Fruit fly (Drosophila melanogaster): ENCODE data around the gene daed.
A peak's percentile ranks its signal among the peaks of the same experiment; 100 is the strongest.

daed gene

DNA sequence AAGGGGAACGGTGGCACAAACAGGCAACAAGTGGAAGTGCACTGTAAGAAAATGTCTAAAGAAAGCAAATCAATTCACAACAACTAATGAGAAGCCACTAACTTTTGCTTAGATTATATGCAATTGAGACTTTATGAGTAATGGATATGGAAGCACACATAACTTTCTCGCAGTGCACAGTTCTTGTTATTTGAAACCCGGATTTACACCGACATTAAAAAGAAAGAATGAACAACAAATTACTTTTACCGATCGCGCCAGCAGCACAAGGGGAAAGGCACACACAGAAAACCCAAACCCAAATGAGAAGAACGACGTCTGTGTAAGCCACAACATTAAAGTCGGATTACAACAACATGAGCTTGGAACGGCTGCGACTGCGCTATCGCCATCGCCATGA is 27.0 kb downstream of the daed start (continued):
- no peak for TF ChIP-seq Hmx (GFP tag; optimal IDR thresholded peaks at IDR 0.05)
- TF ChIP-seq CG15601 (tag; optimal IDR thresholded peaks at IDR 0.05): peak; percentile 83
- no peak for TF ChIP-seq CG12299 (tag; optimal IDR thresholded peaks at IDR 0.05)
- TF ChIP-seq gfzf (GFP tag; optimal IDR thresholded peaks at IDR 0.05): no peak
- no peak for TF ChIP-seq Bgb (GFP tag; IDR thresholded peaks at IDR 0.05; ENCODE audit: partially characterized antibody)
- TF ChIP-seq pho (GFP tag; optimal IDR thresholded peaks at IDR 0.05): no peak
- TF ChIP-seq ase (GFP tag; IDR thresholded peaks at IDR 0.05): 0 out of 3 replicates have a peak, but pooled peaks have one; percentile 25
- no peak for TF ChIP-seq crp (GFP tag; optimal IDR thresholded peaks at IDR 0.05)
- TF ChIP-seq tio (GFP tag; optimal IDR thresholded peaks at IDR 0.05): no peak
- no peak for TF ChIP-seq wdn (GFP tag; IDR thresholded peaks at IDR 0.05)
- 0 out of 2 replicates have a peak, but pooled peaks have one; percentile 14 for TF ChIP-seq E2f2 (GFP tag; IDR thresholded peaks at IDR 0.05)
- TF ChIP-seq CG12071 (GFP tag; optimal IDR thresholded peaks at IDR 0.05): no peak
- no peak for TF ChIP-seq Dek (tag; optimal IDR thresholded peaks at IDR 0.05)
- TF ChIP-seq Stat92E (GFP tag; optimal IDR thresholded peaks at IDR 0.05): peak in 1 of 3 experiments; percentile 93
- TF ChIP-seq CG7556 (GFP tag; optimal IDR thresholded peaks at IDR 0.05): peak; percentile 61
- no peak for TF ChIP-seq CG6683 (GFP tag; optimal IDR thresholded peaks at IDR 0.05)
- TF ChIP-seq fd64A (GFP tag; optimal IDR thresholded peaks at IDR 0.05): peak; percentile 64
- TF ChIP-seq sug (tag; optimal IDR thresholded peaks at IDR 0.05): no peak
- peak; percentile 72 for TF ChIP-seq H15 (GFP tag; IDR thresholded peaks at IDR 0.05)
- no peak for TF ChIP-seq CG12769 (tag; optimal IDR thresholded peaks at IDR 0.05)
- peak; percentile 52; the same call in 1 of the 2 replicates for TF ChIP-seq CG14667 (GFP tag; IDR thresholded peaks at IDR 0.05)
- peak; percentile 83 for TF ChIP-seq gsb-n (tag; optimal IDR thresholded peaks at IDR 0.05)
- peak in 1 of 3 experiments; percentile 89 for TF ChIP-seq lola (GFP tag; optimal IDR thresholded peaks at IDR 0.05)
- TF ChIP-seq ATbp (GFP tag; optimal IDR thresholded peaks at IDR 0.05): peak; percentile 62
- TF ChIP-seq amos (GFP tag; IDR thresholded peaks at IDR 0.05; ENCODE audit: partially characterized antibody): 0 out of 2 replicates have a peak, but pooled peaks have one; percentile 9
- TF ChIP-seq CG4328 (GFP tag; optimal IDR thresholded peaks at IDR 0.05): no peak
- peak; percentile 74 for TF ChIP-seq gcm (GFP tag; optimal IDR thresholded peaks at IDR 0.05)
- peak; percentile 14 for TF ChIP-seq CG31365 (tag; optimal IDR thresholded peaks at IDR 0.05)
- TF ChIP-seq Gug (GFP tag; IDR thresholded peaks at IDR 0.05): peak; percentile 55; the same call in 2 of the 4 replicates
- TF ChIP-seq seq (GFP tag; IDR thresholded peaks at IDR 0.05): no peak
- TF ChIP-seq CG5245 (GFP tag; optimal IDR thresholded peaks at IDR 0.05): peak; percentile 65
- no peak for TF ChIP-seq sr (GFP tag; IDR thresholded peaks at IDR 0.05)
- peak; percentile 6 for TF ChIP-seq CG12659 (GFP tag; optimal IDR thresholded peaks at IDR 0.05)
- no peak for TF ChIP-seq zen2 (GFP tag; IDR thresholded peaks at IDR 0.05; ENCODE audit: partially characterized antibody)
- no peak for TF ChIP-seq hb (GFP tag; IDR thresholded peaks at IDR 0.05; ENCODE audit: partially characterized antibody)
- no peak for TF ChIP-seq schlank (tag; optimal IDR thresholded peaks at IDR 0.05)
- TF ChIP-seq lbe (GFP tag; optimal IDR thresholded peaks at IDR 0.05): peak; percentile 6
- TF ChIP-seq Sry-δ (GFP tag; optimal IDR thresholded peaks at IDR 0.05): peak; percentile 15
- TF ChIP-seq gcm2 (GFP tag; optimal IDR thresholded peaks at IDR 0.05): no peak
- TF ChIP-seq ken (GFP tag; IDR thresholded peaks at IDR 0.05): 0 out of 3 replicates have a peak, but pooled peaks have one; percentile 17
- TF ChIP-seq Spps (tag; optimal IDR thresholded peaks at IDR 0.05): peak; percentile 89
- TF ChIP-seq CG3407 (GFP tag; optimal IDR thresholded peaks at IDR 0.05): peak; percentile 76
- no peak for TF ChIP-seq Meics (GFP tag; optimal IDR thresholded peaks at IDR 0.05)
- no peak for TF ChIP-seq Fer1 (GFP tag; optimal IDR thresholded peaks at IDR 0.05)
- TF ChIP-seq C15 (GFP tag; IDR thresholded peaks at IDR 0.05): no peak
- no peak for TF ChIP-seq fd102C (GFP tag; optimal IDR thresholded peaks at IDR 0.05)
- peak; percentile 62 for TF ChIP-seq CG17359 (tag; optimal IDR thresholded peaks at IDR 0.05)
- TF ChIP-seq CG1529 (GFP tag; optimal IDR thresholded peaks at IDR 0.05): peak; percentile 66
- TF ChIP-seq CG6813 (GFP tag; optimal IDR thresholded peaks at IDR 0.05): peak; percentile 35
